Worm (Caenorhabditis elegans): ENCODE data around the gene ubh-3.
A peak's percentile ranks its signal among the peaks of the same experiment; 100 is the strongest.

ubh-3 gene

ce11 chrV:6520385-6521080 is 11.9 kb upstream of the ubh-3 start, which contains the start of the genes F46E10.2 and F46E10.18 (continued):
- TF ChIP-seq F33H1.4 (GFP tag; IDR thresholded peaks at IDR 0.05), result no peak
- no peak for TF ChIP-seq B0035.1 (tag; optimal IDR thresholded peaks at IDR 0.05)
- TF ChIP-seq attf-6 (GFP tag; IDR thresholded peaks at IDR 0.05), result no peak
- TF ChIP-seq lin-40 (tag; optimal IDR thresholded peaks at IDR 0.05), result no peak
- TF ChIP-seq rpc-1 (optimal IDR thresholded peaks at IDR 0.05), result no peak
- TF ChIP-seq rpc-1 (tag; optimal IDR thresholded peaks at IDR 0.05), result no peak
- no peak for TF ChIP-seq ztf-28 (GFP tag; IDR thresholded peaks at IDR 0.05)
- no peak for TF ChIP-seq K12H6.12 (tag; optimal IDR thresholded peaks at IDR 0.05)
- no peak for TF ChIP-seq efl-1 (GFP tag; optimal IDR thresholded peaks at IDR 0.05)
- TF ChIP-seq nfyb-1 (GFP tag; IDR thresholded peaks at IDR 0.05), result no peak
- TF ChIP-seq hmg-1.2 (GFP tag; IDR thresholded peaks at IDR 0.05), result 0 out of 2 replicates have a peak, but pooled peaks have one; percentile 6
- TF ChIP-seq zim-3 (tag; optimal IDR thresholded peaks at IDR 0.05), result no peak
- no peak for TF ChIP-seq bed-1 (GFP tag; IDR thresholded peaks at IDR 0.05)
- no peak for TF ChIP-seq pbrm-1 (GFP tag; IDR thresholded peaks at IDR 0.05)
- TF ChIP-seq snpc-3.4 (tag; optimal IDR thresholded peaks at IDR 0.05), result no peak
- TF ChIP-seq C17E4.6 (GFP tag; IDR thresholded peaks at IDR 0.05), result no peak
- peak; percentile 31; the same call in 1 of the 2 replicates for TF ChIP-seq egrh-3 (GFP tag; IDR thresholded peaks at IDR 0.05)

ce11 chrV:6518225-6518396 is 9.5 kb upstream of the ubh-3 start, which contains the start of gene F46E10.3:
Gene F46E10.3, plus strand, starts transcription at chrV:6518297.
- TF ChIP-seq chd-7 (tag; optimal IDR thresholded peaks at IDR 0.05) (no peak), K11D2.4 (GFP tag; IDR thresholded peaks at IDR 0.05) (no peak), cebp-2 (GFP tag; IDR thresholded peaks at IDR 0.05) (no peak), nfyb-1 (GFP tag; IDR thresholded peaks at IDR 0.05) (no peak), madf-10 (tag; optimal IDR thresholded peaks at IDR 0.05) (no peak)

- no peak for TF ChIP-seq sdz-38 (tag; optimal IDR thresholded peaks at IDR 0.05)
- no peak for TF ChIP-seq ztf-18 (tag; optimal IDR thresholded peaks at IDR 0.05)
- TF ChIP-seq nfyb-1 (GFP tag; IDR thresholded peaks at IDR 0.05), result no peak
- TF ChIP-seq aptf-2 (GFP tag; conservative IDR thresholded peaks at IDR 0.05), result no peak
- no peak for TF ChIP-seq lin-26 (GFP tag; IDR thresholded peaks at IDR 0.05)
- no peak for TF ChIP-seq cebp-1 (GFP tag; IDR thresholded peaks at IDR 0.05)
- no peak for TF ChIP-seq cebp-1 (tag; optimal IDR thresholded peaks at IDR 0.05)
- no peak for TF ChIP-seq ZK185.1 (tag; optimal IDR thresholded peaks at IDR 0.05; ENCODE audit: poor library complexity, severe bottlenecking)
- no peak for TF ChIP-seq die-1 (tag; optimal IDR thresholded peaks at IDR 0.05)
- no peak for TF ChIP-seq mel-28 (tag; optimal IDR thresholded peaks at IDR 0.05; ENCODE audit: borderline replicate concordance)
- TF ChIP-seq mcd-1 (GFP tag; IDR thresholded peaks at IDR 0.05), result no peak
- no peak for TF ChIP-seq hlh-26 (GFP tag; conservative IDR thresholded peaks at IDR 0.05)
- no peak for TF ChIP-seq ceh-40 (GFP tag; IDR thresholded peaks at IDR 0.05)
- TF ChIP-seq K12H6.12 (tag; optimal IDR thresholded peaks at IDR 0.05), result no peak
- no peak for TF ChIP-seq ekl-4 (GFP tag; IDR thresholded peaks at IDR 0.05)
- 0 out of 2 replicates have a peak, but pooled peaks have one; percentile 15 for TF ChIP-seq ceh-91 (GFP tag; IDR thresholded peaks at IDR 0.05)
- TF ChIP-seq tbx-9 (tag; optimal IDR thresholded peaks at IDR 0.05; ENCODE audit: borderline replicate concordance), result no peak
- TF ChIP-seq F23B12.7 (tag; optimal IDR thresholded peaks at IDR 0.05; ENCODE audit: insufficient read depth), result no peak
- no peak for TF ChIP-seq snpc-1.1 (tag; optimal IDR thresholded peaks at IDR 0.05; ENCODE audit: insufficient read depth)
- no peak for TF ChIP-seq akir-1 (GFP tag; optimal IDR thresholded peaks at IDR 0.05)
- TF ChIP-seq lsy-27 (tag; optimal IDR thresholded peaks at IDR 0.05; ENCODE audit: borderline replicate concordance, insufficient read depth), result no peak
- TF ChIP-seq snpc-4 (GFP tag; optimal IDR thresholded peaks at IDR 0.05), result no peak
- TF ChIP-seq snpc-4 (tag; optimal IDR thresholded peaks at IDR 0.05), result no peak
- no peak for TF ChIP-seq zfh-2 (GFP tag; conservative IDR thresholded peaks at IDR 0.05)
- TF ChIP-seq B0336.3 (GFP tag; IDR thresholded peaks at IDR 0.05), result no peak
These were observed 9.0 kb upstream of the ubh-3 start for ce11 chrV:6517305-6518224.
